Worm (Caenorhabditis elegans) whole organism, L2 larva: ENCODE data around the gene ZK354.6.

Experiments
- ZK546.5 ChIP-seq: sonication (generic microtip); optimal IDR thresholded peaks from 2 replicates; lab custom pipeline; 2017; ENCODE audit warnings: missing biosample characterization, missing genetic modification characterization
- blmp-1 ChIP-seq: sonication (generic microtip); optimal IDR thresholded peaks from 2 replicates; lab custom pipeline; 2017; ENCODE audit warnings: missing genetic modification characterization, mild to moderate bottlenecking, missing compliant biosample characterization, antibody characterized with exemption, moderate library complexity; ENCODE audit not compliant: insufficient read depth
- dmd-4 ChIP-seq: sonication (generic microtip); optimal IDR thresholded peaks from 2 replicates; lab custom pipeline; 2017; ENCODE audit warnings: missing biosample characterization, missing genetic modification characterization
- lsy-2 ChIP-seq, 2 experiments: fragments of 150-350 bp in 1 of 2; sonication (generic microtip) in 1 of 2; optimal IDR thresholded peaks; 2 replicates each; lab custom pipeline; 2014 to 2017; ENCODE audit warnings: missing biosample characterization in 2 of 2, missing genetic modification characterization in 2 of 2
- nhr-11 ChIP-seq: fragments of 150-350 bp; optimal IDR thresholded peaks from 2 replicates; lab custom pipeline; 2014; ENCODE audit warnings: missing biosample characterization, missing genetic modification characterization
- nhr-129 ChIP-seq: fragments of 150-350 bp; optimal IDR thresholded peaks from 2 replicates; lab custom pipeline; 2014; ENCODE audit warnings: missing biosample characterization, missing genetic modification characterization
- snpc-4 ChIP-seq: fragments of 150-350 bp; optimal IDR thresholded peaks from 2 replicates; lab custom pipeline; 2014; ENCODE audit warnings: missing biosample characterization, missing genetic modification characterization
- unc-39 ChIP-seq: fragments of 150-350 bp; optimal IDR thresholded peaks from 2 replicates; lab custom pipeline; 2014; ENCODE audit warnings: missing biosample characterization, missing genetic modification characterization
- unc-62 ChIP-seq: fragments of 150-350 bp; optimal IDR thresholded peaks from 2 replicates; lab custom pipeline; 2014; ENCODE audit warnings: missing biosample characterization, missing genetic modification reagents, missing genetic modification characterization
- zag-1 ChIP-seq: fragments of 150-350 bp; optimal IDR thresholded peaks from 2 replicates; lab custom pipeline; 2014; ENCODE audit warnings: missing biosample characterization, missing genetic modification characterization
- ztf-11 ChIP-seq: sonication (generic microtip); optimal IDR thresholded peaks from 2 replicates; lab custom pipeline; 2017; ENCODE audit warnings: missing biosample characterization, missing genetic modification characterization

ce11 chrIV:5290547-5290946, 6.8 kb downstream of the ZK354.6 start, which contains the start of gene nlp-47:
- no peak for TF ChIP-seq dmd-4 (tag; lab: Kevin White, UChicago)
- no peak for TF ChIP-seq nhr-11
- no peak for TF ChIP-seq nhr-129 (tag; lab: Kevin White, UChicago)
- TF ChIP-seq unc-62 (GFP tag; lab: Kevin White, UChicago) = no peak
- no peak for TF ChIP-seq zag-1 (tag; lab: Kevin White, UChicago)
- no peak for TF ChIP-seq ZK546.5 (tag; lab: Kevin White, UChicago)
- no peak for TF ChIP-seq snpc-4 (tag; lab: Kevin White, UChicago)
- TF ChIP-seq lsy-2 (tag; optimal IDR thresholded peaks at IDR 0.05; lab: Kevin White, UChicago) = no peak
- TF ChIP-seq blmp-1 (tag; lab: Kevin White, UChicago) = no peak
- TF ChIP-seq unc-39 (tag; lab: Kevin White, UChicago) = no peak
- TF ChIP-seq ztf-11 (tag; lab: Kevin White, UChicago) = no peak
